Worm (Caenorhabditis elegans): ENCODE measurements around the gene math-6.
"Not testable (repeated sequence)": the region's sequence is repeated elsewhere in the genome, so short reads cannot be mapped to it uniquely, and the experiment has no call there.

DNA sequence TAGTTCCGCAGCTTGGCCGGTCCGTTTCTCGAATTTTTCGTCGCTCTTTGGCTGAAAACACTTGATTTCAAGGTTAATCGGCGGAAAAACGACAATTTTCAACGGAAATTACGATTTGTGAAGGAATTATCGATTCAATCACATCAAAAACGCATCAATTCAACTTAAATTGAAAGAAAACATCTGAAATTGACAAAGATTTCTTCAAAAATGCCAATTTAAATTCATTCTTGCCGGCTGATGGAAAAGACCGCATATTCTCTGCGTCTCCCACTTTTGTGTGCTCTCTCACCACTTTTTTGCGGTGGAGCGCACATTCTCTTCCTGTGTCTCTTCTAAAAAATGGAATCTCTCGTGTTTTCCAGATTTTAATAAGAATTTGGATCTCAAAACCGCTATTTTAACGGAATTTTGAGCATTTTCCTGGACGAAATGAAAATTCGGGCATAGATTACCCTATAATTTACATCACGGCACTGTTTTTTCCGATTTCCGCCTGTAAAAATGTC is 23.2 kb downstream of the math-6 start, which contains the start of gene C16C4.18:
- not testable (repeated sequence) for TF ChIP-seq him-1, dao-5 (tag; optimal IDR thresholded peaks at IDR 0.05)

Data from whole organism, L4/young adult.